Worm (Caenorhabditis elegans) whole organism, L4 larva: ENCODE results near the gene C48D1.1.

Experiments used
- F44E2.7 ChIP-seq: fragments of 200-800 bp; sonication (Bioruptor generic); IDR thresholded peaks from 2 replicates; pipeline ENCODE4 v2.1.2; 2022; ENCODE audit warnings: missing genetic modification characterization, missing compliant biosample characterization
- T20F7.1 ChIP-seq: fragments of 200-800 bp; sonication (Bioruptor generic); optimal IDR thresholded peaks from 2 replicates; lab custom pipeline; 2018; ENCODE audit warnings: mild to moderate bottlenecking, missing genetic modification characterization, missing compliant biosample characterization
- ZK337.2 ChIP-seq: fragments of 200-800 bp; sonication (Bioruptor generic); IDR thresholded peaks from 2 replicates; pipeline ENCODE4 v1.3.6; 2022; ENCODE audit warnings: missing genetic modification reagents, missing genetic modification characterization, missing compliant biosample characterization
- ZK546.5 ChIP-seq, 2 experiments: sonication (generic microtip); optimal IDR thresholded peaks; 2 replicates each; lab custom pipeline; 2017; ENCODE audit warnings: missing biosample characterization in 2 of 2, missing genetic modification characterization in 2 of 2
- aha-1 ChIP-seq: fragments of 150-350 bp; peaks from one replicate; lab custom pipeline; 2014; ENCODE audit warnings: missing biosample characterization, missing genetic modification characterization
- ceh-62 ChIP-seq: sonication (generic microtip); optimal IDR thresholded peaks from 2 replicates; lab custom pipeline; 2017; ENCODE audit warnings: missing biosample characterization, missing genetic modification characterization
- ctbp-1 ChIP-seq: fragments of 200-800 bp; sonication (Bioruptor generic); IDR thresholded peaks from 2 replicates; pipeline ENCODE4 v1.3.6; 2022; ENCODE audit warnings: missing genetic modification reagents, missing genetic modification characterization, missing compliant biosample characterization
- daf-19 ChIP-seq: fragments of 200-800 bp; sonication (Bioruptor generic); conservative IDR thresholded peaks from 2 replicates; pipeline ENCODE4 v1.3.6; 2022; ENCODE audit warnings: missing genetic modification characterization, missing compliant biosample characterization
- dmd-9 ChIP-seq: fragments of 200-800 bp; sonication (Bioruptor generic); IDR thresholded peaks from 2 replicates; pipeline ENCODE4 v1.3.6; 2022; ENCODE audit warnings: missing genetic modification reagents, missing genetic modification characterization, missing compliant biosample characterization
- dpl-1 ChIP-seq: fragments of 150-350 bp; optimal IDR thresholded peaks from 2 replicates; lab custom pipeline; 2014; ENCODE audit warnings: missing biosample characterization, missing genetic modification reagents, missing genetic modification characterization
- duxl-1 ChIP-seq: sonication (generic microtip); optimal IDR thresholded peaks from 2 replicates; lab custom pipeline; 2016; ENCODE audit warnings: mild to moderate bottlenecking, missing genetic modification characterization, moderate library complexity, missing compliant biosample characterization; ENCODE audit not compliant: poor library complexity
- dve-1 ChIP-seq: sonication (generic microtip); optimal IDR thresholded peaks from 2 replicates; lab custom pipeline; 2017; ENCODE audit warnings: antibody characterized with exemption, mild to moderate bottlenecking, missing genetic modification characterization, missing compliant biosample characterization; ENCODE audit not compliant: insufficient read depth
- egl-27 ChIP-seq: sonication (generic microtip); optimal IDR thresholded peaks from 3 replicates; lab custom pipeline; 2017; ENCODE audit warnings: missing biosample characterization, missing genetic modification reagents, missing genetic modification characterization
- fkh-10 ChIP-seq: fragments of 150-350 bp; optimal IDR thresholded peaks from 2 replicates; lab custom pipeline; 2014; ENCODE audit warnings: missing biosample characterization, missing genetic modification reagents, missing genetic modification characterization
- lin-1 ChIP-seq: fragments of 200-800 bp; sonication (Bioruptor generic); IDR thresholded peaks from 2 replicates; pipeline ENCODE4 v1.3.6; 2022; ENCODE audit warnings: missing genetic modification reagents, missing genetic modification characterization, missing compliant biosample characterization
- lin-13 ChIP-seq: fragments of 150-350 bp; optimal IDR thresholded peaks from 2 replicates; lab custom pipeline; 2014; ENCODE audit warnings: missing biosample characterization, missing genetic modification reagents, missing genetic modification characterization
- lin-15B ChIP-seq: fragments of 150-350 bp; sonication (generic microtip); optimal IDR thresholded peaks from 3 replicates; lab custom pipeline; 2014; ENCODE audit warnings: missing biosample characterization, missing genetic modification characterization
- lin-29 ChIP-seq: fragments of 200-800 bp; sonication (Bioruptor generic); IDR thresholded peaks from 2 replicates; pipeline ENCODE4 v1.3.6; 2022; ENCODE audit warnings: missing genetic modification reagents, missing genetic modification characterization, missing compliant biosample characterization
- lin-38 ChIP-seq: fragments of 200-800 bp; sonication (Bioruptor generic); IDR thresholded peaks from 2 replicates; pipeline ENCODE4 v1.3.6; 2022; ENCODE audit warnings: missing genetic modification reagents, missing genetic modification characterization, missing compliant biosample characterization
- lir-3 ChIP-seq: sonication (generic microtip); optimal IDR thresholded peaks from 2 replicates; lab custom pipeline; 2016; ENCODE audit warnings: mild to moderate bottlenecking, missing genetic modification characterization, missing compliant biosample characterization
- lsy-2 ChIP-seq, 2 experiments: fragments of 150-350 bp in 1 of 2; sonication (generic microtip) in 1 of 2; optimal IDR thresholded peaks; 2 replicates each; lab custom pipeline; 2014 to 2017; ENCODE audit warnings: missing biosample characterization in 2 of 2, missing genetic modification characterization in 2 of 2
- madf-5 ChIP-seq, 2 experiments: fragments of 200-800 bp; sonication (Bioruptor generic); IDR thresholded peaks; 2 replicates each; pipeline ENCODE4 v1.3.6; 2022; ENCODE audit warnings: missing compliant biosample characterization in 2 of 2, missing genetic modification characterization in 2 of 2
- madf-9 ChIP-seq: fragments of 200-800 bp; sonication (Bioruptor generic); conservative IDR thresholded peaks from 2 replicates; pipeline ENCODE4 v1.3.6; 2022; ENCODE audit warnings: missing genetic modification reagents, missing genetic modification characterization, missing compliant biosample characterization
- mdl-1 ChIP-seq, 2 experiments: fragments of 150-350 bp in 1 of 2; sonication (generic microtip) in 1 of 2; optimal IDR thresholded peaks; 2 replicates each; lab custom pipeline; 2014 to 2017; ENCODE audit warnings: missing biosample characterization in 2 of 2, missing genetic modification characterization in 2 of 2
- mep-1 ChIP-seq: fragments of 150-350 bp; sonication (generic microtip); optimal IDR thresholded peaks from 3 replicates; lab custom pipeline; 2014; ENCODE audit warnings: missing biosample characterization, missing genetic modification characterization
- mxl-2 ChIP-seq: fragments of 200-800 bp; sonication (Bioruptor generic); conservative IDR thresholded peaks from 2 replicates; pipeline ENCODE4 v1.3.6; 2022; ENCODE audit warnings: missing genetic modification reagents, missing genetic modification characterization, missing compliant biosample characterization
- nhr-10 ChIP-seq: fragments of 150-350 bp; optimal IDR thresholded peaks from 2 replicates; lab custom pipeline; 2014; ENCODE audit warnings: missing biosample characterization, missing genetic modification characterization
- nhr-102 ChIP-seq: sonication (generic microtip); optimal IDR thresholded peaks from 2 replicates; lab custom pipeline; 2016; ENCODE audit warnings: mild to moderate bottlenecking, missing genetic modification characterization, moderate library complexity, missing compliant biosample characterization
- nhr-28 ChIP-seq: fragments of 150-350 bp; optimal IDR thresholded peaks from 2 replicates; lab custom pipeline; 2014; ENCODE audit warnings: missing biosample characterization, missing genetic modification characterization
- nhr-42 ChIP-seq: fragments of 200-800 bp; sonication (Bioruptor generic); IDR thresholded peaks from 2 replicates; pipeline ENCODE4 v1.3.6; 2022; ENCODE audit warnings: missing genetic modification characterization, missing compliant biosample characterization
- nhr-48 ChIP-seq: sonication (generic microtip); optimal IDR thresholded peaks from 2 replicates; lab custom pipeline; 2016; ENCODE audit warnings: mild to moderate bottlenecking, missing genetic modification characterization, missing compliant biosample characterization
- nhr-6 ChIP-seq: fragments of 150-350 bp; optimal IDR thresholded peaks from 2 replicates; lab custom pipeline; 2014; ENCODE audit warnings: missing biosample characterization, missing genetic modification characterization
- nhr-77 ChIP-seq: fragments of 150-350 bp; optimal IDR thresholded peaks from 2 replicates; lab custom pipeline; 2014; ENCODE audit warnings: missing biosample characterization, missing genetic modification characterization
- pha-4 ChIP-seq, 2 experiments: fragments of 150-350 bp in 1 of 2; fragments of 200-800 bp in 1 of 2; sonication (Bioruptor generic) in 1 of 2; IDR thresholded peaks in 1 of 2; optimal IDR thresholded peaks in 1 of 2; 2 replicates each; pipeline versions ENCODE4 v1.3.6 to Lab custom; 2014 to 2022; ENCODE audit warnings: missing genetic modification characterization in 2 of 2, missing genetic modification reagents in 2 of 2, missing biosample characterization in 1 of 2, missing compliant biosample characterization in 1 of 2
- php-3 ChIP-seq: fragments of 200-800 bp; sonication (Bioruptor generic); IDR thresholded peaks from 2 replicates; pipeline ENCODE4 v1.3.6; 2022; ENCODE audit warnings: missing genetic modification reagents, missing genetic modification characterization, missing compliant biosample characterization
- pqm-1 ChIP-seq: sonication (generic microtip); optimal IDR thresholded peaks from 2 replicates; lab custom pipeline; 2017; ENCODE audit warnings: missing biosample characterization, missing genetic modification characterization
- skn-1 ChIP-seq: fragments of 150-350 bp; optimal IDR thresholded peaks from 2 replicates; lab custom pipeline; 2014; ENCODE audit warnings: missing biosample characterization, missing genetic modification characterization
- snpc-1.2 ChIP-seq: fragments of 200-800 bp; sonication (Bioruptor generic); IDR thresholded peaks from 2 replicates; pipeline ENCODE4 v1.3.6; 2022; ENCODE audit warnings: missing genetic modification reagents, missing genetic modification characterization, missing compliant biosample characterization
- snpc-4 ChIP-seq: fragments of 150-350 bp; optimal IDR thresholded peaks from 2 replicates; lab custom pipeline; 2014; ENCODE audit warnings: missing biosample characterization, missing genetic modification characterization
- spr-3 ChIP-seq: fragments of 200-800 bp; sonication (Bioruptor generic); optimal IDR thresholded peaks from 2 replicates; lab custom pipeline; 2018; ENCODE audit warnings: mild to moderate bottlenecking, missing genetic modification characterization, missing compliant biosample characterization
- tag-97 ChIP-seq: fragments of 200-800 bp; sonication (Bioruptor generic); IDR thresholded peaks from 2 replicates; pipeline ENCODE4 v1.3.6; 2022; ENCODE audit warnings: missing genetic modification characterization, missing compliant biosample characterization
- tra-1 ChIP-seq: fragments of 200-800 bp; sonication (Bioruptor generic); IDR thresholded peaks from 2 replicates; pipeline ENCODE4 v1.3.6; 2022; ENCODE audit warnings: missing genetic modification reagents, missing genetic modification characterization, missing compliant biosample characterization
- unc-62 ChIP-seq, 3 experiments: fragments of 150-350 bp in 1 of 3; sonication (generic microtip); optimal IDR thresholded peaks in 2 of 3; peaks in 1 of 3; 1 replicate in 1 of 3; 2 replicates in 2 of 3; lab custom pipeline; 2014 to 2017; ENCODE audit warnings: missing biosample characterization in 3 of 3, missing genetic modification characterization in 3 of 3, missing genetic modification reagents in 3 of 3, missing genotype in 1 of 3
- vab-7 ChIP-seq: fragments of 200-800 bp; sonication (Bioruptor generic); IDR thresholded peaks from 2 replicates; pipeline ENCODE4 v1.3.6; 2022; ENCODE audit warnings: missing genetic modification reagents, missing genetic modification characterization, missing compliant biosample characterization
- zfp-2 ChIP-seq: sonication (generic microtip); optimal IDR thresholded peaks from 2 replicates; lab custom pipeline; 2016; ENCODE audit warnings: mild to moderate bottlenecking, missing genetic modification characterization, missing compliant biosample characterization
- zfp-3 ChIP-seq: fragments of 200-800 bp; sonication (Bioruptor generic); conservative IDR thresholded peaks from 2 replicates; pipeline ENCODE4 v1.3.6; 2022; ENCODE audit warnings: missing genetic modification reagents, missing genetic modification characterization, missing compliant biosample characterization
- zip-2 ChIP-seq: fragments of 150-350 bp; optimal IDR thresholded peaks from 2 replicates; lab custom pipeline; 2014; ENCODE audit warnings: missing biosample characterization, missing genetic modification characterization

Gene C48D1.1

ce11 chrIV:13240842-13241143 is 43.6 kb upstream of the C48D1.1 start, which contains the start of gene lin-54:
Gene lin-54, plus strand, starts transcription at chrIV:13241044.
- no peak for TF ChIP-seq pha-4 (GFP tag; IDR thresholded peaks at IDR 0.05; lab: Robert Waterston, UW)
- no peak for TF ChIP-seq pha-4 (tag; optimal IDR thresholded peaks at IDR 0.05; lab: Kevin White, UChicago)
- no peak for TF ChIP-seq aha-1

ce11 chrIV:13240078-13240841 is 43.1 kb upstream of the C48D1.1 start, which contains the start of gene rpl-12:
Gene rpl-12, minus strand, starts transcription at chrIV:13240651.
- TF ChIP-seq daf-19 (GFP tag; lab: Robert Waterston, UW) (peak; percentile 93), tag-97 (GFP tag; lab: Robert Waterston, UW) (no peak), madf-9 (GFP tag; lab: Robert Waterston, UW) (peak; percentile 97), lir-3 (tag; lab: Kevin White, UChicago) (peak; percentile 41), spr-3 (GFP tag; lab: Kevin White, UChicago) (peak; percentile 97), ZK337.2 (GFP tag; lab: Robert Waterston, UW) (no peak), nhr-10 (peak; percentile 77), lin-38 (GFP tag; lab: Robert Waterston, UW) (peak; percentile 100), duxl-1 (peak; percentile 93), snpc-1.2 (GFP tag; lab: Robert Waterston, UW) (peak; percentile 74), T20F7.1 (GFP tag; lab: Kevin White, UChicago) (peak; percentile 96), pqm-1 (tag; lab: Kevin White, UChicago) (peak; percentile 49), lin-15B (tag; lab: Kevin White, UChicago) (peak; percentile 97), fkh-10 (GFP tag; lab: Kevin White, UChicago) (peak; percentile 100), madf-5 (GFP tag; IDR thresholded peaks at IDR 0.05; lab: Robert Waterston, UW) (peak; percentile 54 to 83; a peak in 3 of 4 replicates), php-3 (GFP tag; lab: Robert Waterston, UW) (peak; percentile 93), nhr-28 (tag; lab: Kevin White, UChicago) (peak; percentile 96), mdl-1 (tag; optimal IDR thresholded peaks at IDR 0.05; lab: Kevin White, UChicago) (peak in 1 of 2 experiments; percentile 89), zfp-3 (GFP tag; lab: Robert Waterston, UW) (peak; percentile 97), nhr-48 (peak; percentile 92), F44E2.7 (no peak), mep-1 (peak; percentile 99), zip-2 (tag; lab: Kevin White, UChicago) (peak; percentile 88), ZK546.5 (tag; optimal IDR thresholded peaks at IDR 0.05; lab: Kevin White, UChicago) (peak in 1 of 2 experiments; percentile 88), ceh-62 (no peak), lin-13 (GFP tag; lab: Kevin White, UChicago) (peak; percentile 97), nhr-77 (tag; lab: Kevin White, UChicago) (peak; percentile 98), zfp-2 (tag; lab: Kevin White, UChicago) (peak; percentile 99), ctbp-1 (GFP tag; lab: Robert Waterston, UW) (peak; percentile 96), dve-1 (tag; lab: Kevin White, UChicago) (peak; percentile 100), mxl-2 (peak; percentile 88), lin-1 (peak; percentile 90), lin-29 (GFP tag; lab: Robert Waterston, UW) (peak; percentile 95), dpl-1 (GFP tag; lab: Kevin White, UChicago) (peak; percentile 98), skn-1 (peak; percentile 89), lsy-2 (tag; optimal IDR thresholded peaks at IDR 0.05; lab: Kevin White, UChicago) (peak; percentile 93 to 98), dmd-9 (GFP tag; lab: Robert Waterston, UW) (peak; percentile 94), egl-27 (tag; lab: Kevin White, UChicago) (no peak), nhr-6 (tag; lab: Kevin White, UChicago) (peak; percentile 99), nhr-42 (peak; percentile 98), vab-7 (GFP tag; lab: Robert Waterston, UW) (peak; percentile 97), unc-62 (GFP tag; optimal IDR thresholded peaks at IDR 0.05 in 1 of 2; lab: Kevin White, UChicago) (peak; percentile 18 to 100), unc-62 (tag; optimal IDR thresholded peaks at IDR 0.05; lab: Kevin White, UChicago) (no peak), tra-1 (GFP tag; lab: Robert Waterston, UW) (peak; percentile 98), snpc-4 (tag; lab: Kevin White, UChicago) (peak; percentile 23), nhr-102 (tag; lab: Kevin White, UChicago) (peak; percentile 98)
